6 fruit fly cellular contexts compared by ENCODE assay signal in genomic region chr3L:18008747-18009383, dm6.
TF ChIP-seq lines count a peak whose summit lies in the region.

No protein-coding gene starts in this region.

- TF ChIP-seq CTCF in whole organism, embryonic (GFP tag; optimal IDR thresholded peaks at IDR 0.05; lab: Kevin White, UChicago), result no peak

TF ChIP-seq in whole organism, 6 proteins besides CTCF, POLR2A, EP300 and RAD21:
- TF ChIP-seq pan (optimal IDR thresholded peaks at IDR 0.05; lab: Kevin White, UChicago) (no peak), EcR (GFP tag; optimal IDR thresholded peaks at IDR 0.05; lab: Kevin White, UChicago) (peak; percentile 87 to 100), usp (GFP tag; optimal IDR thresholded peaks at IDR 0.05; lab: Kevin White, UChicago) (no peak)

TF ChIP-seq in whole organism, adult, 20 proteins besides CTCF, POLR2A, EP300 and RAD21:
- TF ChIP-seq CG11617 (GFP tag; optimal IDR thresholded peaks at IDR 0.05; lab: Kevin White, UChicago), result no peak
- peak; percentile 81 for TF ChIP-seq tj (GFP tag; optimal IDR thresholded peaks at IDR 0.05; lab: Kevin White, UChicago)
- TF ChIP-seq bab1 (GFP tag; optimal IDR thresholded peaks at IDR 0.05; lab: Kevin White, UChicago), result peak; percentile 52
- no peak for TF ChIP-seq Hr96 (GFP tag; optimal IDR thresholded peaks at IDR 0.05; lab: Kevin White, UChicago)
- no peak for TF ChIP-seq CG7045 (GFP tag; optimal IDR thresholded peaks at IDR 0.05; lab: Kevin White, UChicago)
- no peak for TF ChIP-seq CG1620 (GFP tag; optimal IDR thresholded peaks at IDR 0.05; lab: Kevin White, UChicago)
- no peak for TF ChIP-seq CG14711 (tag; optimal IDR thresholded peaks at IDR 0.05; lab: Kevin White, UChicago)
- TF ChIP-seq CG12768 (GFP tag; optimal IDR thresholded peaks at IDR 0.05; lab: Kevin White, UChicago), result no peak

TF ChIP-seq in whole organism, embryonic, 481 proteins besides CTCF, POLR2A, EP300 and RAD21 (continues in another document):
- peak; percentile 55 for TF ChIP-seq HLH3B (GFP tag; IDR thresholded peaks at IDR 0.05; lab: Robert Waterston, UW)
- peak; percentile 72 for TF ChIP-seq Camta (GFP tag; optimal IDR thresholded peaks at IDR 0.05; lab: Kevin White, UChicago)
- TF ChIP-seq jigr1 (GFP tag; IDR thresholded peaks at IDR 0.05; lab: Robert Waterston, UW), result 0 out of 3 replicates have a peak, but pooled peaks have one; percentile 11
- TF ChIP-seq CG3726 (GFP tag; IDR thresholded peaks at IDR 0.05; lab: Robert Waterston, UW), result 0 out of 3 replicates have a peak, but pooled peaks have one; percentile 39
- peak; percentile 52; the same call in 1 of the 2 replicates for TF ChIP-seq sens-2 (GFP tag; IDR thresholded peaks at IDR 0.05; lab: Robert Waterston, UW)
- TF ChIP-seq Hr51 (GFP tag; optimal IDR thresholded peaks at IDR 0.05; lab: Kevin White, UChicago), result peak in 1 of 2 experiments; percentile 43
- peak; percentile 51 for TF ChIP-seq pb (GFP tag; optimal IDR thresholded peaks at IDR 0.05; lab: Kevin White, UChicago)
- peak; percentile 76 for TF ChIP-seq CG17359 (tag; optimal IDR thresholded peaks at IDR 0.05; lab: Kevin White, UChicago)
- TF ChIP-seq CG12104 (GFP tag; optimal IDR thresholded peaks at IDR 0.05; lab: Kevin White, UChicago), result peak; percentile 43
- TF ChIP-seq C15 (GFP tag; IDR thresholded peaks at IDR 0.05; lab: Robert Waterston, UW), result no peak
- TF ChIP-seq CG8290 (GFP tag; optimal IDR thresholded peaks at IDR 0.05; lab: Kevin White, UChicago), result peak; percentile 63
- TF ChIP-seq CG8290 (tag; optimal IDR thresholded peaks at IDR 0.05; lab: Kevin White, UChicago), result peak; percentile 28 to 70
- TF ChIP-seq HLH4C (GFP tag; IDR thresholded peaks at IDR 0.05; lab: Robert Waterston, UW; ENCODE audit: partially characterized antibody), result no peak
- peak; percentile 86 for TF ChIP-seq CG16815 (GFP tag; optimal IDR thresholded peaks at IDR 0.05; lab: Kevin White, UChicago)
- TF ChIP-seq dpn (GFP tag; optimal IDR thresholded peaks at IDR 0.05; lab: Kevin White, UChicago), result peak; percentile 73
- TF ChIP-seq MBD-R2 (GFP tag; IDR thresholded peaks at IDR 0.05; lab: Robert Waterston, UW), result no peak
- TF ChIP-seq ara (GFP tag; IDR thresholded peaks at IDR 0.05; lab: Robert Waterston, UW), result peak; percentile 90
- peak; percentile 67 for TF ChIP-seq CG2678 (tag; optimal IDR thresholded peaks at IDR 0.05; lab: Kevin White, UChicago)
- no peak for TF ChIP-seq tna (GFP tag; IDR thresholded peaks at IDR 0.05; lab: Robert Waterston, UW; ENCODE audit: partially characterized antibody)

TF ChIP-seq in whole organism, prepupa, 60 proteins besides CTCF, POLR2A, EP300 and RAD21 (continues in another document):
- TF ChIP-seq CG3919 (GFP tag; optimal IDR thresholded peaks at IDR 0.05; lab: Kevin White, UChicago), result peak; percentile 98
- peak; percentile 90 for TF ChIP-seq Met (GFP tag; optimal IDR thresholded peaks at IDR 0.05; lab: Kevin White, UChicago)
- peak; percentile 96 for TF ChIP-seq dsx (GFP tag; optimal IDR thresholded peaks at IDR 0.05; lab: Kevin White, UChicago; ENCODE audit: poor library complexity, severe bottlenecking)
- peak; percentile 89 for TF ChIP-seq CG8632 (GFP tag; optimal IDR thresholded peaks at IDR 0.05; lab: Kevin White, UChicago)
- TF ChIP-seq spab (GFP tag; optimal IDR thresholded peaks at IDR 0.05; lab: Kevin White, UChicago), result peak; percentile 96
- peak; percentile 91 for TF ChIP-seq cyc (GFP tag; optimal IDR thresholded peaks at IDR 0.05; lab: Kevin White, UChicago)
- peak; percentile 95 for TF ChIP-seq CG6808 (GFP tag; optimal IDR thresholded peaks at IDR 0.05; lab: Kevin White, UChicago)
- no peak for TF ChIP-seq fkh (GFP tag; optimal IDR thresholded peaks at IDR 0.05; lab: Kevin White, UChicago)
- peak; percentile 78 for TF ChIP-seq Smox (GFP tag; optimal IDR thresholded peaks at IDR 0.05; lab: Kevin White, UChicago)
- TF ChIP-seq Eip93F (GFP tag; optimal IDR thresholded peaks at IDR 0.05; lab: Kevin White, UChicago), result peak; percentile 15
- TF ChIP-seq vri (GFP tag; optimal IDR thresholded peaks at IDR 0.05; lab: Kevin White, UChicago), result peak; percentile 85
- peak; percentile 99 for TF ChIP-seq CG10631 (GFP tag; optimal IDR thresholded peaks at IDR 0.05; lab: Kevin White, UChicago)
- peak; percentile 90 for TF ChIP-seq esn (GFP tag; optimal IDR thresholded peaks at IDR 0.05; lab: Kevin White, UChicago)
- peak; percentile 91 for TF ChIP-seq Hr39 (GFP tag; optimal IDR thresholded peaks at IDR 0.05; lab: Kevin White, UChicago)
- peak; percentile 93 for TF ChIP-seq fd59A (GFP tag; optimal IDR thresholded peaks at IDR 0.05; lab: Kevin White, UChicago)
- TF ChIP-seq Ets21C (GFP tag; optimal IDR thresholded peaks at IDR 0.05; lab: Kevin White, UChicago), result peak; percentile 75
- peak; percentile 91 for TF ChIP-seq svp (GFP tag; lab: Kevin White, UChicago)
- TF ChIP-seq topi (GFP tag; optimal IDR thresholded peaks at IDR 0.05; lab: Kevin White, UChicago), result peak; percentile 90
- peak; percentile 88 for TF ChIP-seq Sox102F (GFP tag; optimal IDR thresholded peaks at IDR 0.05; lab: Kevin White, UChicago)
- peak; percentile 97 for TF ChIP-seq dac (GFP tag; optimal IDR thresholded peaks at IDR 0.05; lab: Kevin White, UChicago)
- peak; percentile 99 for TF ChIP-seq CG4318 (GFP tag; optimal IDR thresholded peaks at IDR 0.05; lab: Kevin White, UChicago)

TF ChIP-seq in whole organism, pupa, 21 proteins besides CTCF, POLR2A, EP300 and RAD21:
- TF ChIP-seq Snoo (tag; optimal IDR thresholded peaks at IDR 0.05; lab: Kevin White, UChicago) (peak; percentile 78), Pif1B (GFP tag; optimal IDR thresholded peaks at IDR 0.05; lab: Kevin White, UChicago) (peak; percentile 98), EcR (GFP tag; optimal IDR thresholded peaks at IDR 0.05; lab: Kevin White, UChicago) (peak; percentile 100), Pif1A (GFP tag; optimal IDR thresholded peaks at IDR 0.05; lab: Kevin White, UChicago) (peak; percentile 98), CG8301 (tag; optimal IDR thresholded peaks at IDR 0.05; lab: Kevin White, UChicago) (peak; percentile 99), CG13204 (GFP tag; optimal IDR thresholded peaks at IDR 0.05; lab: Kevin White, UChicago) (peak; percentile 90), fd96Ca (GFP tag; IDR thresholded peaks at IDR 0.05; lab: Robert Waterston, UW) (peak; percentile 98), Ets98B (GFP tag; IDR thresholded peaks at IDR 0.05; lab: Robert Waterston, UW) (peak; percentile 98), D1 (tag; optimal IDR thresholded peaks at IDR 0.05; lab: Kevin White, UChicago) (peak; percentile 93), CG34367 (tag; optimal IDR thresholded peaks at IDR 0.05; lab: Kevin White, UChicago) (peak; percentile 97), CG12605 (GFP tag; IDR thresholded peaks at IDR 0.05; lab: Robert Waterston, UW) (peak; percentile 97), rn (GFP tag; IDR thresholded peaks at IDR 0.05; lab: Robert Waterston, UW) (peak; percentile 94), CG10348 (GFP tag; IDR thresholded peaks at IDR 0.05; lab: Robert Waterston, UW) (peak; percentile 88), CG14655 (GFP tag; optimal IDR thresholded peaks at IDR 0.05; lab: Kevin White, UChicago) (peak; percentile 99), CG8159 (tag; optimal IDR thresholded peaks at IDR 0.05; lab: Kevin White, UChicago) (peak; percentile 97), gl (tag; optimal IDR thresholded peaks at IDR 0.05; lab: Kevin White, UChicago) (peak; percentile 96), CG9948 (tag; optimal IDR thresholded peaks at IDR 0.05; lab: Kevin White, UChicago) (peak; percentile 99), CG32121 (GFP tag; IDR thresholded peaks at IDR 0.05; lab: Robert Waterston, UW) (peak; percentile 97), CG17806 (tag; optimal IDR thresholded peaks at IDR 0.05; lab: Kevin White, UChicago) (peak; percentile 99), CG15710 (tag; optimal IDR thresholded peaks at IDR 0.05; lab: Kevin White, UChicago) (peak; percentile 96), CG4496 (GFP tag; IDR thresholded peaks at IDR 0.05; lab: Robert Waterston, UW) (peak; percentile 99)

TF ChIP-seq in whole organism, wandering third instar larva, 38 proteins besides CTCF, POLR2A, EP300 and RAD21 (continues in another document):
- TF ChIP-seq N (GFP tag; optimal IDR thresholded peaks at IDR 0.05; lab: Kevin White, UChicago), result no peak
- peak; percentile 78 for TF ChIP-seq Sp1 (GFP tag; optimal IDR thresholded peaks at IDR 0.05; lab: Kevin White, UChicago)
- peak; percentile 87 for TF ChIP-seq Hnf4 (GFP tag; optimal IDR thresholded peaks at IDR 0.05; lab: Kevin White, UChicago)
- TF ChIP-seq sage (GFP tag; optimal IDR thresholded peaks at IDR 0.05; lab: Kevin White, UChicago), result peak; percentile 84
- TF ChIP-seq Hr78 (GFP tag; optimal IDR thresholded peaks at IDR 0.05; lab: Kevin White, UChicago), result no peak
- peak; percentile 65 for TF ChIP-seq dsf (GFP tag; optimal IDR thresholded peaks at IDR 0.05; lab: Kevin White, UChicago; ENCODE audit: borderline replicate concordance)
- TF ChIP-seq CG9705 (GFP tag; optimal IDR thresholded peaks at IDR 0.05; lab: Kevin White, UChicago), result peak; percentile 39
- no peak for TF ChIP-seq Dfd (GFP tag; optimal IDR thresholded peaks at IDR 0.05; lab: Kevin White, UChicago)
- peak; percentile 91 for TF ChIP-seq br (GFP tag; optimal IDR thresholded peaks at IDR 0.05; lab: Kevin White, UChicago)
- peak; percentile 79 for TF ChIP-seq psq (GFP tag; optimal IDR thresholded peaks at IDR 0.05; lab: Kevin White, UChicago)
- peak; percentile 80 for TF ChIP-seq woc (GFP tag; optimal IDR thresholded peaks at IDR 0.05; lab: Kevin White, UChicago)
- TF ChIP-seq pan (optimal IDR thresholded peaks at IDR 0.05; lab: Kevin White, UChicago), result no peak
- peak; percentile 80 for TF ChIP-seq Jra (GFP tag; optimal IDR thresholded peaks at IDR 0.05; lab: Kevin White, UChicago)
- no peak for TF ChIP-seq GATAd (GFP tag; optimal IDR thresholded peaks at IDR 0.05; lab: Kevin White, UChicago)
- peak; percentile 68 for TF ChIP-seq dmrt93B (GFP tag; optimal IDR thresholded peaks at IDR 0.05; lab: Kevin White, UChicago)
- TF ChIP-seq Dif (GFP tag; optimal IDR thresholded peaks at IDR 0.05; lab: Kevin White, UChicago; ENCODE audit: partially characterized antibody), result no peak
- TF ChIP-seq sv (GFP tag; optimal IDR thresholded peaks at IDR 0.05; lab: Kevin White, UChicago), result no peak
- peak; percentile 83 for TF ChIP-seq OdsH (GFP tag; optimal IDR thresholded peaks at IDR 0.05; lab: Kevin White, UChicago)
- no peak for TF ChIP-seq dl (GFP tag; optimal IDR thresholded peaks at IDR 0.05; lab: Kevin White, UChicago; ENCODE audit: insufficient read depth in 1 of 2, partially characterized antibody in 2 of 2)
- TF ChIP-seq lola (GFP tag; optimal IDR thresholded peaks at IDR 0.05; lab: Kevin White, UChicago), result no peak
- TF ChIP-seq HLH106 (tag; optimal IDR thresholded peaks at IDR 0.05; lab: Kevin White, UChicago), result peak; percentile 82
- TF ChIP-seq h (GFP tag; optimal IDR thresholded peaks at IDR 0.05; lab: Kevin White, UChicago), result peak; percentile 91
- peak; percentile 87 for TF ChIP-seq fru (GFP tag; optimal IDR thresholded peaks at IDR 0.05; lab: Kevin White, UChicago)
- TF ChIP-seq CrebA (GFP tag; optimal IDR thresholded peaks at IDR 0.05; lab: Kevin White, UChicago; ENCODE audit: borderline replicate concordance), result peak; percentile 37
- no peak for TF ChIP-seq usp (GFP tag; optimal IDR thresholded peaks at IDR 0.05; lab: Kevin White, UChicago)
- no peak for TF ChIP-seq Myc (optimal IDR thresholded peaks at IDR 0.05; lab: Kevin White, UChicago)
